Fruit fly (Drosophila melanogaster): Measurements from ENCODE around the gene Lipt2.

dm6 chr3R:4453213-4453956, 16.3 kb upstream of the Lipt2 start:
- TF ChIP-seq rn (GFP tag; IDR thresholded peaks at IDR 0.05) = no peak
- no peak for TF ChIP-seq Snoo (tag; optimal IDR thresholded peaks at IDR 0.05)
